Worm (Caenorhabditis elegans) whole organism, young adult: ENCODE results near the gene F21D5.9.

Experiments
- bed-2 ChIP-seq: fragments of 200-800 bp; sonication (Bioruptor generic); IDR thresholded peaks from 2 replicates; pipeline ENCODE4 v1.3.6; 2022; ENCODE audit warnings: missing genetic modification reagents, missing genetic modification characterization, missing compliant biosample characterization
- cebp-1 ChIP-seq, 2 experiments: fragments of 200-800 bp in 1 of 2; sonication (Bioruptor generic) in 1 of 2; sonication (generic microtip) in 1 of 2; IDR thresholded peaks in 1 of 2; optimal IDR thresholded peaks in 1 of 2; 2 replicates each; pipeline versions ENCODE4 v1.3.6 to Lab custom; 2017 to 2022; ENCODE audit warnings: missing compliant biosample characterization in 2 of 2, missing genetic modification characterization in 2 of 2, mild to moderate bottlenecking in 1 of 2, missing genetic modification reagents in 1 of 2, moderate library complexity in 1 of 2
- lir-1 ChIP-seq: fragments of 200-800 bp; sonication (Bioruptor generic); conservative IDR thresholded peaks from 2 replicates; pipeline ENCODE4 v1.3.6; 2022; ENCODE audit warnings: missing genetic modification reagents, missing genetic modification characterization, missing compliant biosample characterization

- TF ChIP-seq cebp-1 (GFP tag; IDR thresholded peaks at IDR 0.05; lab: Robert Waterston, UW) (no peak), cebp-1 (tag; optimal IDR thresholded peaks at IDR 0.05; lab: Kevin White, UChicago) (peak; percentile 75), lir-1 (GFP tag; lab: Robert Waterston, UW) (0 out of 2 replicates have a peak, but pooled peaks have one; percentile 13), bed-2 (GFP tag; lab: Robert Waterston, UW) (no peak)
These were observed 36.1 kb upstream of the F21D5.9 start, which contains the start of gene snrp-3 for ce11 chrIV:8687605-8688191.
